Fruit fly (Drosophila melanogaster) Kc167 (cell line): ENCODE measurements around the gene CG33281.

Experiments
- Myc ChIP-seq: fragments of >200 bp; optimal IDR thresholded peaks from 2 replicates; lab custom pipeline; 2017; ENCODE audit warnings: missing external identifiers
- Sin3A ChIP-seq: fragments of >200 bp; optimal IDR thresholded peaks from 2 replicates; lab custom pipeline; 2018; ENCODE audit warnings: missing external identifiers
- h ChIP-seq: fragments of >200 bp; optimal IDR thresholded peaks from 3 replicates; lab custom pipeline; 2018; ENCODE audit warnings: missing external identifiers
- insv ChIP-seq: fragments of >200 bp; optimal IDR thresholded peaks from 3 replicates; lab custom pipeline; 2018; ENCODE audit warnings: missing external identifiers
- psq ChIP-seq: fragments of >200 bp; optimal IDR thresholded peaks from 2 replicates; lab custom pipeline; 2017; ENCODE audit warnings: missing external identifiers
- ttk ChIP-seq: sonication (Bioruptor generic); optimal IDR thresholded peaks from 2 replicates; lab custom pipeline; 2017; ENCODE audit warnings: missing external identifiers

Gene CG33281

DNA sequence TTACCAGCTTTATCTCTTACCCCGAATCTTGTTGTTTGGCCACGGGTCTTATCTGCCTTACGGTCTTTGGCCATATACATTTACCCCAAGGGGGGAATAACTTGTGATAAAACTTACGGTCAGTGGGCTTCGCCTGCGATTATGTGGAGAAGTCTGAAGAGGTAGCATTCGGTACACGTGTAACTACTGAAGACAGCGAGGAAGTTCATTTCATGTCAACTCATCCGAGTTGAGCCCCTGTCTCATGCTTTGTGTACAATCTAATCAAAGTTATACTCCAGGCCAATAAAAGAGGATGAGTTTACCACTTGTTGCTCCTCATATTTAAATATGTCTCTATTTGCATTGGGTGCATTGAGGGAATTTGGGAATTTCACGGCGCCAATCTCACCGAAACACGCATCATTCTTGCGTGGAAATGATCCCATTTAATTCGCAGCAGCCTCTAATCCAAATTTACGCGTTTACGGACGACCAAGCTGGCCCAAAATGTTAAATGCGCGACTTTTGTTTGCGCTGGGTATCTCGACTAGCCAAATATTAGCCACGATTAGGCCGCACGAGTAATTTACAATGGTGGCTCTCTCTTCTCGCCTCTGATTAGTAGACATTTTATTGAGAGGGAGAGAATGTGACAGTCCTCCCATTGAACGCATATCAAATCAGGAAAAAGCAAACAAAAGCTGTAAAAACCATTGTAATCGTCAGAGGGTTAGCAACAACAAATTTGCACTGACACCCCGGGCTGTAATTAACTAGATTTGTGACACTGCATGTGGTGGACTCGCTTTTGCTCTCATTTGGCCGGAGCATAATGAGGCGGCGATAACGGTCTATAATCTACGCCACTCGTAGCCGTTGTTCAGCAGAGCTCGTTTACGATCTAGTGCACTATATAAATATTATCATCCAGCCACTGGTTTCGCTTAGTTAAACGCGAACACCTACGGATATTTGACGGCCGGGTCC is at the start of gene CG33281:
Gene CG33281 (plus strand): TSS at position 919 of the 969 bp plus-strand sequence.
- TF ChIP-seq h (lab: Kevin White, UChicago), result no peak
- no peak for TF ChIP-seq Myc (lab: Kevin White, UChicago)
- TF ChIP-seq ttk (lab: Kevin White, UChicago), result no peak
- TF ChIP-seq insv (lab: Kevin White, UChicago), result no peak
- no peak for TF ChIP-seq psq (lab: Kevin White, UChicago)
- TF ChIP-seq Sin3A, result no peak

DNA sequence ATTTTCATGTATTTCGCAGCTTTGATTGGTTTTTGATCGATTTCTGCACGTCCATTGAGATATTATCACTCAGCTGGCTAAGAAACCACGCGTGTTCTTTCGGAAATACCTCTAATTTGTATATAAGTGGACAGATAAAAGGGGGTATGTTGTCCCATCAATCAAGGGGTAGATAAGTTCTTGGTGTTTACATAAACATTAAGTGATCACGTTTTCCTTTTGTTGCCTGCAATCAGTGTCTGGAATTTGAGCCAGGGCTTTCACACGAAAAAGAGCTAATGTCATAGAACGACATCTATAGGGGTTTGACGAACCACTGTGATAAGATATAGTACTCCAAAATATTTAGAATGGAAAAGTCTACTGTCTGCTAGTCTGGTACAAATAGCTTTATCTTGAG is 45.3 kb upstream of the CG33281 start:
- TF ChIP-seq h (lab: Kevin White, UChicago), result no peak
- TF ChIP-seq Sin3A, result no peak
- no peak for TF ChIP-seq Myc (lab: Kevin White, UChicago)
- TF ChIP-seq ttk (lab: Kevin White, UChicago), result no peak
- no peak for TF ChIP-seq psq (lab: Kevin White, UChicago)
- no peak for TF ChIP-seq insv (lab: Kevin White, UChicago)

DNA sequence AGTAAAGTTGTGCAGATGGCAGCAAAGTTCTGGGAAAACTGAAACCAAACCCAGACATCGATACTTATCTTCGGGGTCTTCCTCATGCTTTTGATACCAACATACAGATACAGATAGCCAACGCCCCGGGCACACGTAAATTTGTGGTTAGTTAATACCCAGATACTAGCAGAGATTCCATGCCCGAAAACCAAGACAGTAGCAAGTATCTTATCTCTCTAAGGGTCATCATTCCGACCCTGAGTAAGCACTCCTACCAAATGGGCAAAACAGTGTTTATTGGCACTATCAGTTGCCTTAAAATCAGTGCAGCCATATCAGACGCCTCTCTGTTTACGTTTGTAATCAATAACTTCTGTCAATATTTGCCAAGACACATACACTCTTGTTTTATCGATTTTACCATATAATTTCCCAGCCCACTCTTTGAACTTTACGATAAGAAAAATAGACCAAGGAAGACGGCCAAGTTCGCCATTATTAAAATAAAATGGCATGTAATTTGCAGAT is 43.5 kb upstream of the CG33281 start, which contains the start of gene OtopLb:
Gene OtopLb (minus strand): TSS at position 51 of the 510 bp plus-strand sequence.
- TF ChIP-seq h (lab: Kevin White, UChicago) (no peak), Myc (lab: Kevin White, UChicago) (no peak), insv (lab: Kevin White, UChicago) (no peak), Sin3A (no peak), ttk (lab: Kevin White, UChicago) (no peak), psq (lab: Kevin White, UChicago) (no peak)

DNA sequence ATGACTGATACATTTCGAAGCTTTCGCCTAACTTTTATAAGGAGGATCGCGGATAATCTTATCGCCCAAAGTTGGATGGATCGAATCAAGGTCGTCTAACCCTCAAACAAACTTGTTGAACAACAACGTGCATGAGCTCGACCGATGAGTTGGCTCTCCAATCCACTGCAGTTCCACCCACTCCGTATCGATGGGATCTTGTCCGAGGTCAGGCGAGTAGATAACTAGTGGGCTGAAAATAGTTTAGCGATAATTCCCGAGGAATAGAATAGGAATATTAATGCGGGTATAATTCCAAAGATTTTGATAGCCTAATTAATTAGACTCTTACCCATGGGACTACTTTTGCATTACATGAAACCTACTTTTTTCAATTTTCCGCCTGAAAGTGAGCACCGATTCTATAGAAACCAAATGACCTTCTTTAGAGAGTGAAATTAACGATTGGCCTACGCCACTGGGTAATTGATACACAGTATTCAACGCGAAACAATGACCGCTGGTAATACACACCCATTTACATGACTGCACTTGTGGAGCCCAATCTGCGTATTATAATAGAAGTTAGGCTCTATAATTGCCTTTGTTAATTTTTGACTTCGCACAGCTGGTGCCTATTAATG is 30.2 kb upstream of the CG33281 start:
- no peak for TF ChIP-seq ttk (lab: Kevin White, UChicago)
- TF ChIP-seq Myc (lab: Kevin White, UChicago), result no peak
- no peak for TF ChIP-seq psq (lab: Kevin White, UChicago)
- no peak for TF ChIP-seq insv (lab: Kevin White, UChicago)
- no peak for TF ChIP-seq Sin3A
- TF ChIP-seq h (lab: Kevin White, UChicago), result no peak

DNA sequence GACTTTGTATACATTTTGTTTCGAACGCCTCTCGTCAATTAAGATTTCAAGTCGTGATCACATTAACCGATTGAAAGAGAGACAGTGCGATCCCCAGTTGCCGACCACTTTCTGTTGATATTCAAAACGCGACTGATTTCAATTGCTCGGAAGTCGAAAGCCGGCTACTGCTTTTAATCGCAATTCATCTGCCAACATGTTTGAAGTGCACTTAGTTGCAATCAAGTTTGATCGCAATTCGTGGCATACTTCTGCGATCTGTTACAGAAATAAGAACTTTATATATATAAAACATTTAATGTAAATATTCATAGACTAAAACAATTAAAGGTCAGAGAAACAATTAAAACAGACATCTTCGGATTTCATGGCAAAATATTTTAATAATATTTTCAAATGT is 29.5 kb upstream of the CG33281 start, which contains the start of gene CG9664:
Gene CG9664 (minus strand): TSS at position 135 of the 400 bp plus-strand sequence.
- no peak for TF ChIP-seq insv (lab: Kevin White, UChicago)
- no peak for TF ChIP-seq h (lab: Kevin White, UChicago)
- TF ChIP-seq Myc (lab: Kevin White, UChicago), result no peak
- no peak for TF ChIP-seq psq (lab: Kevin White, UChicago)
- TF ChIP-seq ttk (lab: Kevin White, UChicago), result no peak
- TF ChIP-seq Sin3A, result no peak

DNA sequence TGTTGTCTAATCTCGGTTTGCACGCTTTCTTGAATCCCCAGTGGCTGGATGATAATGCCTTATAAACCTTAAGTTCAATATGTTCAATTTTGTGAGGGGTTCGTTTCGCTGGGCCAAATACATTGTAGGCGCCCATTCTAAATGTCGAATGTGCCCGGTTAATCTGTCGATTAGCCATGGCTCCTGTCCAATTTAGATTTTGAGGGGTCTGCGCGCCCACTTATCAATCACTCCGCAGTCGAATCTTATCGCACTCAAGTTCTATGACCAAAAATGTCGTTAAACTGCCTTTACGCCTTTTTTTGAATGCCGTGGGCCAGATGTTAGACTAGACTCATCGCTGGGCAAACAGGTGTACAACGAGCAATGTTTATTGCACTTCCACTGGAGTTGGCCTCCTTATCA is 26.0 kb upstream of the CG33281 start:
- no peak for TF ChIP-seq ttk (lab: Kevin White, UChicago)

DNA sequence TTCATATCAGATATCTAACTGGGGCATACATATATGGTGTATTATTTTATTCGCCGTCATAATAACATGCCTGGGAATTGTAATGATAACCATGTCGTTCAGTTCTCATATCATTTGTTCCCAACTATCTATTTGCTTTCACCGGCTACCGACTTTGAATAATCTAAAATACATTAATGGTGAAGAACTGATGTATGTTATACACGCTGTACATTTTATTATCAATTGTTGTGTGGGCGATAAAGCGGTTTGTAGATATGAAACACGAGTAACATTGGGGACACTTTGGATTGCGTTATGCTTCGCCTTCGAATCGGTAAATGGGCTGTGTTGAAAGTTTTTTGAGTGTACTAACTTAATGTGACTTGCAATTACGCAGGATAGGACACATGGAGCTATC is 24.9 kb upstream of the CG33281 start:
- TF ChIP-seq ttk (lab: Kevin White, UChicago), result no peak
- no peak for TF ChIP-seq Sin3A
- no peak for TF ChIP-seq Myc (lab: Kevin White, UChicago)
- TF ChIP-seq psq (lab: Kevin White, UChicago), result no peak
- no peak for TF ChIP-seq insv (lab: Kevin White, UChicago)
- no peak for TF ChIP-seq h (lab: Kevin White, UChicago)

DNA sequence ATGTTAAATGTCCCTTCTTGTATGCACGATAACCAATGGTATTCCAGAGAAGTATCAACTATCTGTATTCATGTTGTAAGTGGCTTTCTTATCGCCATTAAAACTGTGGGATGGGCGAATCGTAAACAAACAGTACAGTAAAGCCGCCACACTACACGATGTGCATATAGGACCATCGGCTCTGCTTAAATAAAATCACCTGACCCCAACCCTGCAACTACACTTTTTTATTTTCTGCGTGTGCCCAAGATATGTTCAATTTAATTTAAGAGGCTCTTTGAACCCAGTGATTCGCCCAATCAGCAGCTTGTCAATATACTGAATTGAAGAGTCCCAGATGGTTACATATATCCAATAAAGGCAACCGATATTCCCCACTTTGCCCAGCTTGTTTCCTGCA is 24.2 kb upstream of the CG33281 start:
- TF ChIP-seq psq (lab: Kevin White, UChicago) (no peak), ttk (lab: Kevin White, UChicago) (no peak), insv (lab: Kevin White, UChicago) (no peak), h (lab: Kevin White, UChicago) (no peak), Myc (lab: Kevin White, UChicago) (no peak), Sin3A (no peak)

DNA sequence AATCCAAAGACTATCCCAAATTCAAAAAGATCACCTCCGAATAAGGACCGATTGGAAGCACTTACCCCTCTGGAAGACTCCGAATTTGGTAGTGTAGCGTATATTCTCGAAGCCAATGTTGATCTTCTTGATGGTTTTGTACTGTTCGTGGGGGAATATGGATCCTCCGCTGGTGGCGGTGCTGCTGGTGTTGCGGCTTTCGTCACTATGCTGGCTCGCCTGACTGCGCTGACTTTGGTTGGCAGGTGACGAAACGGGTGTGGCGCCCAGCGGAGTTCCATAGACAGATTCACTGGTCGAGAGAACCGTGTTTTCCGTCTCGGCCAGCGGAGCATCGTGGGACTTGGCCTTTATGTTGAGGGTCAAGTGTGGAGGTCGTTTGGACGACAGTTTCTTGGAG is 23.0 kb upstream of the CG33281 start:
- TF ChIP-seq h (lab: Kevin White, UChicago) (no peak), Sin3A (no peak), psq (lab: Kevin White, UChicago) (no peak), Myc (lab: Kevin White, UChicago) (no peak), ttk (lab: Kevin White, UChicago) (no peak), insv (lab: Kevin White, UChicago) (no peak)

DNA sequence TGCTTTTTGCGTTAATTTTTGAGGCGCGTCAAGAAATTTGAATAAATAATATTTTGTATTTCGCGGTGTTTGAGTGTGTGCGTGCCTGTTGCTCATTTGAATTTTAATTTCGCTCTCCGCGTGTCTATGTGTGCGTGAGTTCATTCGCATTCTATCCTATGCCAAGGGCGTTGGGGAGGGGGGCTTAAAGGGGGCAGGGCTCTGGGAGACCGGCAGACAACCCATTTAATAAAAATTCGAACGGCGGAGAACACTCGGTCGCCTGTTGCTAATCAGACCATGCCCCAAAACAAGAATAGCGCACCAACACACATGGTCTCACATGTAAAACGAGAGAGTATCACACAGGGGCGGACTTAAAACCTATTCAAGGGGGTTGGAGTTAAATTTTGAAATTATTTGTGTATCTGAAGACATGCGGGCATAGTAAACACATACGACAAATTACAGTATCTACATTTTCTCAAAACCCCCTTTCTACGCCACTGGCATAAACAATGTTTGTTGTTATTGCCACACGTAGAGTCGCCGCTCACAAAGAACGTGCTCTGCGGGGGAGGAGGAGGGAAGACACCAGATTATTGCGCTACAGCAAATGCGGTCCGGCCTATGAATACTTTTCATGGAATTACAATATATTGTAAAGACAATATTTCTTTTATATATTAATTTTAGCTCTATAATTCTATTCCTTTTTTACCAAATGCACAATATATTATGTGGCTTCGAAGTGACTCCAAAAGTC is 22.1 kb upstream of the CG33281 start:
- TF ChIP-seq insv (lab: Kevin White, UChicago), result no peak
- TF ChIP-seq ttk (lab: Kevin White, UChicago), result no peak
- no peak for TF ChIP-seq Myc (lab: Kevin White, UChicago)
